Fruit fly (Drosophila melanogaster) whole organism, wandering third instar larva: Measurements from ENCODE around the gene FucTA.

ENCODE experiments used
- Abd-B ChIP-seq: fragments of >200 bp; optimal IDR thresholded peaks from 2 replicates; lab custom pipeline; 2017; ENCODE audit warnings: missing biosample characterization, missing genetic modification characterization
- CG32264 ChIP-seq: fragments of 200-800 bp; sonication (Bioruptor generic); optimal IDR thresholded peaks from 2 replicates; lab custom pipeline; 2016; ENCODE audit warnings: missing biosample characterization, missing genetic modification characterization
- CG9705 ChIP-seq: fragments of 200-800 bp; sonication (Bioruptor generic); optimal IDR thresholded peaks from 2 replicates; lab custom pipeline; 2018; ENCODE audit warnings: missing biosample characterization, mild to moderate bottlenecking, missing genetic modification characterization
- CrebA ChIP-seq: fragments of 200-800 bp; sonication (Bioruptor generic); optimal IDR thresholded peaks from 2 replicates; lab custom pipeline; 2016; ENCODE audit warnings: missing biosample characterization, mild to moderate bottlenecking, missing genetic modification characterization, borderline replicate concordance
- Dfd ChIP-seq: fragments of >200 bp; optimal IDR thresholded peaks from 2 replicates; lab custom pipeline; 2017; ENCODE audit warnings: missing biosample characterization, missing genetic modification characterization
- Dif ChIP-seq: fragments of 200-275, 200-300 bp; sonication (Bioruptor generic); optimal IDR thresholded peaks from 2 replicates; lab custom pipeline; 2018; ENCODE audit warnings: missing biosample characterization, missing genetic modification characterization; ENCODE audit not compliant: partially characterized antibody
- GATAd ChIP-seq: sonication (Bioruptor generic); optimal IDR thresholded peaks from 2 replicates; lab custom pipeline; 2016; ENCODE audit warnings: missing biosample characterization, missing genetic modification characterization
- HLH106 ChIP-seq: fragments of 200-800 bp; optimal IDR thresholded peaks from 3 replicates; lab custom pipeline; 2019; ENCODE audit warnings: missing biosample characterization, mild to moderate bottlenecking, missing genetic modification characterization, moderate library complexity
- Hnf4 ChIP-seq: fragments of 200-800 bp; sonication (Bioruptor generic); optimal IDR thresholded peaks from 2 replicates; lab custom pipeline; 2016; ENCODE audit warnings: missing biosample characterization, mild to moderate bottlenecking, missing genetic modification characterization
- Hr78 ChIP-seq: fragments of >200 bp; optimal IDR thresholded peaks from 2 replicates; lab custom pipeline; 2017; ENCODE audit warnings: missing biosample characterization, missing genetic modification characterization
- Hr83 ChIP-seq: fragments of 200-300 bp; sonication (Bioruptor generic); optimal IDR thresholded peaks from 2 replicates; lab custom pipeline; 2016; ENCODE audit warnings: missing biosample characterization, mild to moderate bottlenecking, missing genetic modification characterization, moderate library complexity; ENCODE audit not compliant: poor library complexity, severe bottlenecking
- Jra ChIP-seq: sonication (Bioruptor generic); optimal IDR thresholded peaks from 2 replicates; lab custom pipeline; 2016; ENCODE audit warnings: missing biosample characterization, missing genetic modification characterization
- Mio ChIP-seq: sonication (Bioruptor generic); optimal IDR thresholded peaks from 2 replicates; lab custom pipeline; 2016; ENCODE audit warnings: missing biosample characterization, missing genetic modification characterization
- Myc ChIP-seq: fragments of >200 bp; optimal IDR thresholded peaks from 2 replicates; lab custom pipeline; 2017
- N ChIP-seq: fragments of >200 bp; optimal IDR thresholded peaks from 2 replicates; lab custom pipeline; 2018; ENCODE audit warnings: missing biosample characterization, missing external identifiers, missing genetic modification characterization
- OdsH ChIP-seq: fragments of 200-800 bp; sonication (Bioruptor generic); optimal IDR thresholded peaks from 2 replicates; lab custom pipeline; 2016; ENCODE audit warnings: missing biosample characterization, mild to moderate bottlenecking, missing genetic modification characterization
- Rel ChIP-seq, 2 experiments: fragments of 200-800 bp; sonication (Bioruptor generic) in 1 of 2; optimal IDR thresholded peaks; 2 replicates in 1 of 2; 3 replicates in 1 of 2; lab custom pipeline; 2016 to 2019; ENCODE audit warnings: mild to moderate bottlenecking in 2 of 2, missing biosample characterization in 2 of 2, missing genetic modification characterization in 2 of 2, moderate library complexity in 1 of 2
- Sp1 ChIP-seq: fragments of 200-800 bp; sonication (Bioruptor generic); optimal IDR thresholded peaks from 3 replicates; lab custom pipeline; 2019; ENCODE audit warnings: missing biosample characterization, mild to moderate bottlenecking, missing genetic modification characterization, moderate library complexity
- Vsx2 ChIP-seq: fragments of 200-300, 225-300 bp; sonication (Bioruptor generic); optimal IDR thresholded peaks from 2 replicates; lab custom pipeline; 2018; ENCODE audit warnings: missing biosample characterization, missing genetic modification characterization; ENCODE audit not compliant: partially characterized antibody
- br ChIP-seq: fragments of 200-800 bp; sonication (Bioruptor generic); optimal IDR thresholded peaks from 2 replicates; lab custom pipeline; 2016; ENCODE audit warnings: missing biosample characterization, missing genetic modification characterization
- brk ChIP-seq: fragments of 200-800 bp; sonication (Bioruptor generic); optimal IDR thresholded peaks from 2 replicates; lab custom pipeline; 2016; ENCODE audit warnings: missing biosample characterization, mild to moderate bottlenecking, missing genetic modification characterization
- dl ChIP-seq, 2 experiments: fragments of 175-275, 200-275 bp in 1 of 2; fragments of 200-275 bp in 1 of 2; sonication (Bioruptor generic); optimal IDR thresholded peaks; lab custom pipeline; 2018; ENCODE audit warnings: mild to moderate bottlenecking in 2 of 2, missing biosample characterization in 2 of 2, missing genetic modification characterization in 2 of 2, moderate library complexity in 2 of 2; ENCODE audit not compliant: partially characterized antibody in 2 of 2, insufficient read depth in 1 of 2
- dmrt93B ChIP-seq: fragments of 200-800 bp; sonication (Bioruptor generic); optimal IDR thresholded peaks from 2 replicates; lab custom pipeline; 2018; ENCODE audit warnings: missing biosample characterization, mild to moderate bottlenecking, missing genetic modification characterization
- dsf ChIP-seq: sonication (Bioruptor generic); optimal IDR thresholded peaks from 2 replicates; lab custom pipeline; 2016; ENCODE audit warnings: missing biosample characterization, missing genetic modification characterization, borderline replicate concordance
- ey ChIP-seq: fragments of 200-800 bp; sonication (Bioruptor generic); optimal IDR thresholded peaks from 2 replicates; lab custom pipeline; 2016; ENCODE audit warnings: missing biosample characterization, missing genetic modification characterization
- foxo ChIP-seq, 2 experiments: fragments of 200-800 bp; sonication (Bioruptor generic); optimal IDR thresholded peaks; 2 replicates in 1 of 2; 3 replicates in 1 of 2; lab custom pipeline; 2016 to 2017; ENCODE audit warnings: missing biosample characterization in 2 of 2, missing genetic modification characterization in 2 of 2
- fru ChIP-seq: fragments of 200-800 bp; sonication (Bioruptor generic); optimal IDR thresholded peaks from 3 replicates; lab custom pipeline; 2016; ENCODE audit warnings: missing biosample characterization, mild to moderate bottlenecking, missing genetic modification characterization
- h ChIP-seq: fragments of 200-800 bp; sonication (Bioruptor generic); optimal IDR thresholded peaks from 3 replicates; lab custom pipeline; 2016; ENCODE audit warnings: missing biosample characterization, mild to moderate bottlenecking, missing genetic modification characterization
- jim ChIP-seq: fragments of 175-275, 200-325 bp; sonication (Bioruptor generic); optimal IDR thresholded peaks from 2 replicates; lab custom pipeline; 2016; ENCODE audit warnings: missing biosample characterization, mild to moderate bottlenecking, missing genetic modification characterization
- lola ChIP-seq: fragments of >200 bp; optimal IDR thresholded peaks from 2 replicates; lab custom pipeline; 2017; ENCODE audit warnings: missing biosample characterization, missing genetic modification characterization
- pan ChIP-seq: fragments of >200 bp; optimal IDR thresholded peaks from 2 replicates; lab custom pipeline; 2017
- psq ChIP-seq: fragments of 200-800 bp; sonication (Bioruptor generic); optimal IDR thresholded peaks from 3 replicates; lab custom pipeline; 2017; ENCODE audit warnings: missing biosample characterization, mild to moderate bottlenecking, missing genetic modification characterization, moderate library complexity
- rgr ChIP-seq: fragments of 200-800 bp; sonication (Bioruptor generic); optimal IDR thresholded peaks from 3 replicates; lab custom pipeline; 2016; ENCODE audit warnings: missing biosample characterization, mild to moderate bottlenecking, missing genetic modification characterization
- sage ChIP-seq: fragments of 200-800 bp; sonication (Bioruptor generic); optimal IDR thresholded peaks from 2 replicates; lab custom pipeline; 2016; ENCODE audit warnings: missing biosample characterization, mild to moderate bottlenecking, missing genetic modification characterization
- sv ChIP-seq: fragments of 200-800 bp; sonication (Bioruptor generic); optimal IDR thresholded peaks from 3 replicates; lab custom pipeline; 2016; ENCODE audit warnings: missing biosample characterization, missing genetic modification characterization
- tai ChIP-seq: sonication (Bioruptor generic); optimal IDR thresholded peaks from 2 replicates; lab custom pipeline; 2016; ENCODE audit warnings: missing biosample characterization, missing genetic modification characterization
- usp ChIP-seq: fragments of >200 bp; optimal IDR thresholded peaks from 2 replicates; lab custom pipeline; 2017; ENCODE audit warnings: missing biosample characterization, missing genetic modification characterization
- woc ChIP-seq: sonication (Bioruptor generic); optimal IDR thresholded peaks from 2 replicates; lab custom pipeline; 2016; ENCODE audit warnings: missing biosample characterization, mild to moderate bottlenecking, missing genetic modification characterization

Gene FucTA

dm6 chr3L:15099541-15099940 lies 47.4 kb upstream of the FucTA start:
- TF ChIP-seq CrebA (GFP tag; lab: Kevin White, UChicago) (no peak), br (no peak), sage (GFP tag; lab: Kevin White, UChicago) (no peak), Myc (lab: Kevin White, UChicago) (no peak), Rel (GFP tag; optimal IDR thresholded peaks at IDR 0.05; lab: Kevin White, UChicago) (no peak), Rel (tag; optimal IDR thresholded peaks at IDR 0.05; lab: Kevin White, UChicago) (peak; percentile 97), Jra (no peak)
- TF ChIP-seq, all 38 proteins: peak for 1

DNA sequence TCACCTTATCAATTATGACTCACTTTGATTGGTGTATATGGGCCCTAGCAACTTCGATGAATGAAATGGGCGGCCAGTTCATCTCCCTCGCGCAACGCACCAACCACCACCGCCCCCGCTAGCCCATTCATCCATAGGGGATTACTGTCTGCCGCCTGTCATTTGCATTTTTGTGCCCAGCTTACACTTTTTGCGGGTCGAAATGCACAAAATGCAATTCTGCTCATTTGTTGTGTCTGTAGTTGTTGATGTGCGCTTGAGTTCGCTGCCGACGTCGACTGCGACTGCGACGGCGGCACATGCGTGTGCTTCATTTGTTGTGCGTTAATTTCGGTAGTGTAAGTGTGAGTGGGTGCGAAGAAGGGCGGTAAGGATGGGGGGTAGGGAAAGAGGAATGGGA lies 46.0 kb upstream of the FucTA start:
- TF ChIP-seq foxo (GFP tag; optimal IDR thresholded peaks at IDR 0.05; lab: Kevin White, UChicago) = no peak
- no peak for TF ChIP-seq Rel (GFP tag; optimal IDR thresholded peaks at IDR 0.05; lab: Kevin White, UChicago)
- no peak for TF ChIP-seq Rel (tag; optimal IDR thresholded peaks at IDR 0.05; lab: Kevin White, UChicago)
- TF ChIP-seq dl (GFP tag; optimal IDR thresholded peaks at IDR 0.05; lab: Kevin White, UChicago; ENCODE audit: insufficient read depth in 1 of 2, partially characterized antibody in 2 of 2) = no peak
- no peak for TF ChIP-seq lola (GFP tag; lab: Kevin White, UChicago)
- no peak for TF ChIP-seq Hr83 (GFP tag; lab: Kevin White, UChicago)
- no peak for TF ChIP-seq rgr

DNA sequence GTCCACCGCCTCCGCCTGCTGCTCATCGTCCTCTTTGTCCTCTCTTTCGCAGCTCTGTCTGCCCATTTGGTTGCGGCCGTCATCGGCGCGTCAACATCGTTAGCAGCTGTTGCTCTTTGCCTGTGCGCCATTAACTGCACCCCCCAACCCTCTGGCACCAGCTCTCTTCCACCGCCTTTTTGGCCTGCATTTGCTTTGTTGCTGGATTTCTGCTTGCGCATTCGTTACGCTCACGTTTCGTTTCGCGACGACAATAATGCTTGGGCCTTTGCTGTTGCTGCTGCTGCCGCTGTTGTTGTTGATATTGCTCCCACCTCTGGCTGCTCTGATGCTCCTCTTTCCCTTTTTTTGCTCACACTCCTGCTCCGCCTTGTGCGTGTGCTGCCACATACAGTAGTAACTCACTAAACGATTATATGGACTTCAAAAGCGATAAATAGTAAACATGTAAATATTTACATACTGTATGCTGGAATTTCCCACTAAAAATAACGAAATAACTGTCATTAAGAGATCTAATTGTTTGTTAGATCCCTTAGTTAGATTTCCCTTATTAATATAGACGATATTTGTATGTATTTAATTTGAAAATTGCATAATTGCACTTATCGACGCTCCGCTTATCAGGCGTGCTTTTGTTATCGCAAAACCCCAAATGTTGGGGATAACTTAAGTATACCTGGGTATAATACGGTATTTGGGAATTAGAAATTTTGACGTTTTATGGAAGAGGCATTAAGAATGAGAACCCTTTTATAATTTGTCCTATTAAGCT lies 45.1 kb upstream of the FucTA start:
- TF ChIP-seq N (GFP tag; lab: Kevin White, UChicago) (no peak), woc (GFP tag; lab: Kevin White, UChicago) (peak; percentile 68), CG9705 (GFP tag; lab: Kevin White, UChicago) (no peak), dsf (GFP tag; lab: Kevin White, UChicago) (no peak), Hr83 (GFP tag; lab: Kevin White, UChicago) (peak; percentile 16), pan (lab: Kevin White, UChicago) (no peak), Hr78 (GFP tag; lab: Kevin White, UChicago) (no peak), Sp1 (GFP tag; lab: Kevin White, UChicago) (no peak), jim (no peak), rgr (no peak), usp (GFP tag; lab: Kevin White, UChicago) (no peak), br (no peak), CrebA (GFP tag; lab: Kevin White, UChicago) (no peak), dl (GFP tag; optimal IDR thresholded peaks at IDR 0.05; lab: Kevin White, UChicago; ENCODE audit: insufficient read depth in 1 of 2, partially characterized antibody in 2 of 2) (no peak), Dif (GFP tag; lab: Kevin White, UChicago) (peak; percentile 70), Jra (peak; percentile 2), Myc (lab: Kevin White, UChicago) (no peak), foxo (GFP tag; optimal IDR thresholded peaks at IDR 0.05; lab: Kevin White, UChicago) (peak in 1 of 2 experiments; percentile 25), sage (GFP tag; lab: Kevin White, UChicago) (no peak), brk (peak; percentile 46), lola (GFP tag; lab: Kevin White, UChicago) (no peak), Rel (GFP tag; optimal IDR thresholded peaks at IDR 0.05; lab: Kevin White, UChicago) (no peak), Rel (tag; optimal IDR thresholded peaks at IDR 0.05; lab: Kevin White, UChicago) (peak; percentile 20), GATAd (no peak), Abd-B (no peak), sv (no peak), Mio (GFP tag; lab: Kevin White, UChicago) (no peak), dmrt93B (GFP tag; lab: Kevin White, UChicago) (peak; percentile 15), psq (GFP tag; lab: Kevin White, UChicago) (peak; percentile 97), Vsx2 (GFP tag; lab: Kevin White, UChicago) (no peak), fru (GFP tag; lab: Kevin White, UChicago) (peak; percentile 60), h (GFP tag; lab: Kevin White, UChicago) (peak; percentile 46), tai (GFP tag; lab: Kevin White, UChicago) (no peak), Hnf4 (no peak), HLH106 (tag; lab: Kevin White, UChicago) (peak; percentile 42), Dfd (GFP tag; lab: Kevin White, UChicago) (no peak), CG32264 (GFP tag; lab: Kevin White, UChicago) (no peak), OdsH (GFP tag; lab: Kevin White, UChicago) (no peak), ey (GFP tag; lab: Kevin White, UChicago) (peak; percentile 38)
- TF ChIP-seq, all 38 proteins: peak for 13
